Worm (Caenorhabditis elegans): ENCODE measurements around the gene crt-1.

- TF ChIP-seq nhr-237 (tag; optimal IDR thresholded peaks at IDR 0.05) (no peak), R02D3.7 (tag; optimal IDR thresholded peaks at IDR 0.05) (no peak), fos-1 (tag; optimal IDR thresholded peaks at IDR 0.05) (no peak)
These were observed 3.7 kb downstream of the crt-1 start, which contains the start of gene smut-1 for ce11 chrV:6096559-6097155.
